Worm (Caenorhabditis elegans): ENCODE results near the gene unc-47.

Gene unc-47

DNA sequence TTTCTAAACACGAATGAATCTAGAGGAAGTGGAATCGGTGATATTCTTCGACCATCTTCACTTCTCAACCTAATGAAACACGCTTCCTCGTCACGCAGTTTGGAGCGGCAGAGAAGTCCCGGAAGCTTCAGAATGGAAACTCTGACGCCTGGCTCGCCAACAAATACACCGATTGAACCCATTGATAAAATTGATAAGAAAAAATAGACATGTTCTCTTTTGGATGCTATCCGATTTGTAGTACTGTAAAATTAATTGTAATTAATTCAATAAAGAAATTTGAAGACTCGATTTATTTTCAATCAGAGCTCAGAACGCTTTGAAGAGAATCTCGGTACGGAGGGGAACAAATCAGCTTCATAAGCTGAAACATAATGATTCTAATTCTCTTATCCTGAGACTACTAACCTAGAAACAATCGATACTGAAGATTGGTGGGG is 28.5 kb upstream of the unc-47 start (continued):
- TF ChIP-seq ztf-22 (GFP tag; optimal IDR thresholded peaks at IDR 0.05) (peak; percentile 77), ztf-3 (GFP tag; optimal IDR thresholded peaks at IDR 0.05) (peak; percentile 80), C17E4.6 (GFP tag; IDR thresholded peaks at IDR 0.05) (peak; percentile 28; the same call in 1 of the 2 replicates), lir-1 (GFP tag; conservative IDR thresholded peaks at IDR 0.05) (peak; percentile 31; the same call in 1 of the 2 replicates), efl-1 (GFP tag; optimal IDR thresholded peaks at IDR 0.05) (peak; percentile 0), attf-5 (GFP tag; optimal IDR thresholded peaks at IDR 0.05) (peak; percentile 44), ets-4 (GFP tag; optimal IDR thresholded peaks at IDR 0.05) (peak; percentile 29), hlh-12 (tag; optimal IDR thresholded peaks at IDR 0.05) (no peak), T26A5.8 (tag; optimal IDR thresholded peaks at IDR 0.05) (peak; percentile 22), ceh-40 (GFP tag; IDR thresholded peaks at IDR 0.05) (0 out of 2 replicates have a peak, but pooled peaks have one; percentile 38), zfh-2 (GFP tag; conservative IDR thresholded peaks at IDR 0.05) (no peak), F57A8.1 (GFP tag; optimal IDR thresholded peaks at IDR 0.05) (peak; percentile 11), ceh-27 (GFP tag; optimal IDR thresholded peaks at IDR 0.05) (no peak), Y53G8AR.9 (GFP tag; conservative IDR thresholded peaks at IDR 0.05) (peak; percentile 96), mel-28 (tag; optimal IDR thresholded peaks at IDR 0.05; ENCODE audit: borderline replicate concordance) (peak; percentile 0), ceh-79 (tag; optimal IDR thresholded peaks at IDR 0.05) (peak; percentile 44), mcd-1 (GFP tag; IDR thresholded peaks at IDR 0.05) (peak; percentile 59), ekl-4 (GFP tag; IDR thresholded peaks at IDR 0.05) (peak; percentile 82), hlh-26 (GFP tag; conservative IDR thresholded peaks at IDR 0.05) (no peak), pbrm-1 (GFP tag; IDR thresholded peaks at IDR 0.05) (0 out of 2 replicates have a peak, but pooled peaks have one; percentile 59), Y53F4B.3 (GFP tag; IDR thresholded peaks at IDR 0.05) (no peak), nhr-80 (tag; optimal IDR thresholded peaks at IDR 0.05) (peak; percentile 54)

ce11 chrIII:10211889-10212494 is 25.9 kb upstream of the unc-47 start, which contains the start of the genes blos-1 and best-18:
blos-1 (minus strand) TSS chrIII:10211946.
best-18 (plus strand) TSS chrIII:10212396.
- TF ChIP-seq madf-6 (GFP tag; IDR thresholded peaks at IDR 0.05) (no peak), cebp-1 (GFP tag; IDR thresholded peaks at IDR 0.05) (no peak), cebp-1 (tag; optimal IDR thresholded peaks at IDR 0.05) (peak; percentile 16), attf-3 (GFP tag; conservative IDR thresholded peaks at IDR 0.05) (no peak), lsl-1 (GFP tag; optimal IDR thresholded peaks at IDR 0.05) (peak; percentile 46)

- TF ChIP-seq akir-1 (GFP tag; optimal IDR thresholded peaks at IDR 0.05) (no peak), lir-1 (GFP tag; conservative IDR thresholded peaks at IDR 0.05) (no peak), B0019.2 (GFP tag; conservative IDR thresholded peaks at IDR 0.05) (0 out of 2 replicates have a peak, but pooled peaks have one; percentile 20), tbx-9 (tag; optimal IDR thresholded peaks at IDR 0.05; ENCODE audit: borderline replicate concordance) (no peak), let-526 (GFP tag; IDR thresholded peaks at IDR 0.05) (no peak), madf-6 (GFP tag; IDR thresholded peaks at IDR 0.05) (peak; percentile 87), hmg-1.2 (GFP tag; IDR thresholded peaks at IDR 0.05) (peak; percentile 31), nfya-1 (tag; optimal IDR thresholded peaks at IDR 0.05; ENCODE audit: borderline replicate concordance, insufficient read depth) (no peak), F52B5.7 (tag; optimal IDR thresholded peaks at IDR 0.05) (no peak), nhr-90 (tag; optimal IDR thresholded peaks at IDR 0.05) (no peak), efl-1 (GFP tag; optimal IDR thresholded peaks at IDR 0.05) (peak; percentile 69), ceh-27 (GFP tag; optimal IDR thresholded peaks at IDR 0.05) (no peak), dpff-1 (tag; optimal IDR thresholded peaks at IDR 0.05) (no peak), lin-35 (GFP tag; optimal IDR thresholded peaks at IDR 0.05) (no peak), fkh-3 (tag; optimal IDR thresholded peaks at IDR 0.05) (no peak), ets-4 (GFP tag; optimal IDR thresholded peaks at IDR 0.05) (no peak), ceh-91 (GFP tag; IDR thresholded peaks at IDR 0.05) (peak; percentile 49; the same call in 1 of the 2 replicates), die-1 (tag; optimal IDR thresholded peaks at IDR 0.05) (no peak), T26A5.8 (tag; optimal IDR thresholded peaks at IDR 0.05) (no peak), lin-26 (GFP tag; IDR thresholded peaks at IDR 0.05) (peak; percentile 36; the same call in 1 of the 2 replicates), zim-3 (tag; optimal IDR thresholded peaks at IDR 0.05) (no peak), unc-130 (GFP tag; optimal IDR thresholded peaks at IDR 0.05) (no peak), nhr-179 (tag; optimal IDR thresholded peaks at IDR 0.05) (no peak), ceh-58 (GFP tag; IDR thresholded peaks at IDR 0.05) (no peak)
Measured at ce11 chrIII:10209703-10210102, 23.6 kb upstream of the unc-47 start, which contains the start of gene T20G5.9. T20G5.9 (plus strand) TSS chrIII:10209840.
